Worm (Caenorhabditis elegans) whole organism, L1 larva: ENCODE measurements around the gene F38H4.3.

Experiments used
- C34B4.2 ChIP-seq: sonication (generic microtip); optimal IDR thresholded peaks from 2 replicates; lab custom pipeline; 2017; ENCODE audit warnings: mild to moderate bottlenecking, missing genetic modification characterization, missing compliant biosample characterization
- F16B12.6 ChIP-seq: fragments of 150-350 bp; optimal IDR thresholded peaks from 2 replicates; lab custom pipeline; 2014; ENCODE audit warnings: missing biosample characterization, missing genetic modification characterization
- aha-1 ChIP-seq: fragments of 150-350 bp; optimal IDR thresholded peaks from 2 replicates; lab custom pipeline; 2014; ENCODE audit warnings: missing biosample characterization, missing genetic modification characterization
- alr-1 ChIP-seq: fragments of 200-800 bp; sonication (Bioruptor generic); optimal IDR thresholded peaks from 2 replicates; lab custom pipeline; 2018; ENCODE audit warnings: borderline replicate concordance, mild to moderate bottlenecking, missing genetic modification characterization, missing compliant biosample characterization
- aly-2 ChIP-seq: fragments of 150-350 bp; optimal IDR thresholded peaks from 2 replicates; lab custom pipeline; 2014; ENCODE audit warnings: missing biosample characterization, missing genetic modification characterization
- ama-1 ChIP-seq: fragments of 150-350 bp; optimal IDR thresholded peaks from 2 replicates; lab custom pipeline; 2014
- blmp-1 ChIP-seq: fragments of 150-350 bp; optimal IDR thresholded peaks from 2 replicates; lab custom pipeline; 2014; ENCODE audit warnings: missing biosample characterization, missing genetic modification characterization
- ceh-8 ChIP-seq: fragments of 200-800 bp; sonication (Bioruptor generic); optimal IDR thresholded peaks from 2 replicates; lab custom pipeline; 2018; ENCODE audit warnings: mild to moderate bottlenecking, missing genetic modification characterization, moderate library complexity, missing compliant biosample characterization
- ceh-90 ChIP-seq: sonication (generic microtip); optimal IDR thresholded peaks from 2 replicates; lab custom pipeline; 2016; ENCODE audit warnings: missing genetic modification characterization, missing compliant biosample characterization
- ces-1 ChIP-seq: fragments of 150-350 bp; optimal IDR thresholded peaks from 2 replicates; lab custom pipeline; 2014; ENCODE audit warnings: missing biosample characterization, missing genetic modification reagents, missing genetic modification characterization
- efl-1 ChIP-seq, 4 experiments: fragments of 150-350 bp; optimal IDR thresholded peaks in 3 of 4; peaks in 1 of 4; 1 replicate in 1 of 4; 2 replicates in 3 of 4; lab custom pipeline; 2014; ENCODE audit warnings: missing biosample characterization in 2 of 4, missing genetic modification characterization in 2 of 4, missing genetic modification reagents in 2 of 4
- efl-3 ChIP-seq: fragments of 200-800 bp; sonication (Bioruptor generic); optimal IDR thresholded peaks from 2 replicates; lab custom pipeline; 2018; ENCODE audit warnings: mild to moderate bottlenecking, missing genetic modification characterization, missing compliant biosample characterization
- egl-27 ChIP-seq, 2 experiments: fragments of 150-350 bp in 1 of 2; sonication (generic microtip); optimal IDR thresholded peaks; 3 replicates each; lab custom pipeline; 2017 to 2018; ENCODE audit warnings: missing biosample characterization in 2 of 2, missing genetic modification characterization in 2 of 2, missing genetic modification reagents in 2 of 2
- elt-2 ChIP-seq: sonication (generic microtip); optimal IDR thresholded peaks from 2 replicates; lab custom pipeline; 2016; ENCODE audit warnings: missing genetic modification characterization, mild to moderate bottlenecking, inconsistent platforms, missing compliant biosample characterization, missing genetic modification reagents
- fkh-4 ChIP-seq: sonication (generic microtip); optimal IDR thresholded peaks from 2 replicates; lab custom pipeline; 2016; ENCODE audit warnings: missing compliant biosample characterization, missing genetic modification characterization, borderline replicate concordance
- fos-1 ChIP-seq: fragments of 150-350 bp; optimal IDR thresholded peaks from 2 replicates; lab custom pipeline; 2014; ENCODE audit warnings: missing biosample characterization, missing genetic modification characterization
- grh-1 ChIP-seq: fragments of 200-800 bp; sonication (Bioruptor generic); IDR thresholded peaks from 2 replicates; pipeline ENCODE4 v1.3.6; 2022; ENCODE audit warnings: missing genetic modification reagents, missing genetic modification characterization, missing compliant biosample characterization
- hpl-2 ChIP-seq: fragments of 150-350 bp; optimal IDR thresholded peaks from 2 replicates; lab custom pipeline; 2014; ENCODE audit warnings: missing biosample characterization, missing genetic modification reagents, missing genetic modification characterization
- irx-1 ChIP-seq: sonication (generic microtip); optimal IDR thresholded peaks from 2 replicates; lab custom pipeline; 2016; ENCODE audit warnings: missing genetic modification characterization, missing compliant biosample characterization
- jun-1 ChIP-seq: fragments of 150-350 bp; optimal IDR thresholded peaks from 2 replicates; lab custom pipeline; 2014; ENCODE audit warnings: missing biosample characterization, missing genetic modification reagents, missing genetic modification characterization
- lin-14 ChIP-seq: fragments of 200-800 bp; sonication (Bioruptor generic); optimal IDR thresholded peaks from 2 replicates; lab custom pipeline; 2018; ENCODE audit warnings: mild to moderate bottlenecking, missing genetic modification characterization, moderate library complexity, missing compliant biosample characterization
- lin-39 ChIP-seq: fragments of 150-350 bp; optimal IDR thresholded peaks from 2 replicates; lab custom pipeline; 2014; ENCODE audit warnings: missing biosample characterization, missing genetic modification reagents, missing genetic modification characterization
- lir-3 ChIP-seq: sonication (generic microtip); optimal IDR thresholded peaks from 2 replicates; lab custom pipeline; 2016; ENCODE audit warnings: mild to moderate bottlenecking, missing genetic modification characterization, moderate library complexity, missing compliant biosample characterization; ENCODE audit not compliant: poor library complexity
- lsy-2 ChIP-seq, 2 experiments: fragments of 150-350 bp; optimal IDR thresholded peaks; 2 replicates each; lab custom pipeline; 2014; ENCODE audit warnings: missing biosample characterization in 2 of 2, missing genetic modification characterization in 2 of 2
- mep-1 ChIP-seq: fragments of 150-350 bp; optimal IDR thresholded peaks from 2 replicates; lab custom pipeline; 2014; ENCODE audit warnings: missing biosample characterization, missing genetic modification characterization
- nhr-11 ChIP-seq: fragments of 150-350 bp; optimal IDR thresholded peaks from 2 replicates; lab custom pipeline; 2014; ENCODE audit warnings: missing biosample characterization, missing genetic modification characterization
- nhr-19 ChIP-seq: fragments of 200-800 bp; sonication (Bioruptor generic); conservative IDR thresholded peaks from 2 replicates; pipeline ENCODE4 v1.3.6; 2022; ENCODE audit warnings: missing genetic modification characterization, missing compliant biosample characterization
- nhr-20 ChIP-seq: sonication (generic microtip); optimal IDR thresholded peaks from 2 replicates; lab custom pipeline; 2016; ENCODE audit warnings: mild to moderate bottlenecking, missing genetic modification characterization, missing compliant biosample characterization
- nhr-237 ChIP-seq: fragments of 150-350 bp; optimal IDR thresholded peaks from 2 replicates; lab custom pipeline; 2014; ENCODE audit warnings: missing biosample characterization, missing genetic modification characterization
- nhr-76 ChIP-seq: sonication (generic microtip); optimal IDR thresholded peaks from 2 replicates; lab custom pipeline; 2017; ENCODE audit warnings: missing biosample characterization, missing genetic modification characterization
- nhr-84 ChIP-seq: sonication (generic microtip); optimal IDR thresholded peaks from 2 replicates; lab custom pipeline; 2017; ENCODE audit warnings: missing biosample characterization, missing genetic modification characterization
- nhr-85 ChIP-seq: sonication (generic microtip); peaks from one replicate; lab custom pipeline; 2016; ENCODE audit warnings: missing genetic modification characterization, inconsistent platforms, missing compliant biosample characterization
- nhr-90 ChIP-seq: sonication (generic microtip); optimal IDR thresholded peaks from 2 replicates; lab custom pipeline; 2016; ENCODE audit warnings: mild to moderate bottlenecking, missing genetic modification characterization, missing compliant biosample characterization; ENCODE audit not compliant: poor library complexity
- pag-3 ChIP-seq: sonication (generic microtip); optimal IDR thresholded peaks from 2 replicates; lab custom pipeline; 2017; ENCODE audit warnings: missing genetic modification characterization, mild to moderate bottlenecking, missing compliant biosample characterization, antibody characterized with exemption, borderline replicate concordance; ENCODE audit not compliant: insufficient read depth
- pqm-1 ChIP-seq: sonication (generic microtip); optimal IDR thresholded peaks from 3 replicates; lab custom pipeline; 2017; ENCODE audit warnings: missing biosample characterization, missing genetic modification characterization
- skn-1 ChIP-seq: fragments of 150-350 bp; optimal IDR thresholded peaks from 2 replicates; lab custom pipeline; 2014; ENCODE audit warnings: missing biosample characterization, missing genetic modification characterization
- snpc-4 ChIP-seq: fragments of 150-350 bp; optimal IDR thresholded peaks from 2 replicates; lab custom pipeline; 2014; ENCODE audit warnings: missing biosample characterization, missing genetic modification characterization
- snu-23 ChIP-seq: sonication (generic microtip); optimal IDR thresholded peaks from 2 replicates; lab custom pipeline; 2016; ENCODE audit warnings: missing genetic modification characterization, missing compliant biosample characterization
- swsn-7 ChIP-seq: sonication (generic microtip); optimal IDR thresholded peaks from 2 replicates; lab custom pipeline; 2016; ENCODE audit warnings: missing genetic modification characterization, missing compliant biosample characterization
- tbx-2 ChIP-seq: sonication (generic microtip); optimal IDR thresholded peaks from 2 replicates; lab custom pipeline; 2016; ENCODE audit warnings: missing genetic modification characterization, missing compliant biosample characterization
- tlp-1 ChIP-seq: fragments of 150-350 bp; optimal IDR thresholded peaks from 2 replicates; lab custom pipeline; 2014; ENCODE audit warnings: missing biosample characterization, missing genetic modification characterization
- unc-30 ChIP-seq: sonication (generic microtip); optimal IDR thresholded peaks from 2 replicates; lab custom pipeline; 2017; ENCODE audit warnings: missing biosample characterization, missing genetic modification characterization
- unc-62 ChIP-seq: fragments of 150-350 bp; optimal IDR thresholded peaks from 2 replicates; lab custom pipeline; 2014; ENCODE audit warnings: missing biosample characterization, missing genetic modification reagents, missing genetic modification characterization
- unc-98 ChIP-seq: fragments of 200-800 bp; sonication (Bioruptor generic); IDR thresholded peaks from 2 replicates; pipeline ENCODE4 v1.3.6; 2022; ENCODE audit warnings: missing genetic modification characterization, missing compliant biosample characterization
- xbp-1 ChIP-seq: sonication (generic microtip); optimal IDR thresholded peaks from 2 replicates; lab custom pipeline; 2016; ENCODE audit warnings: missing genetic modification characterization, missing compliant biosample characterization
- zip-4 ChIP-seq: fragments of 200-800 bp; sonication (Bioruptor generic); optimal IDR thresholded peaks from 2 replicates; lab custom pipeline; 2018; ENCODE audit warnings: mild to moderate bottlenecking, missing genetic modification characterization, moderate library complexity, missing compliant biosample characterization
- ztf-4 ChIP-seq: fragments of 150-350 bp; optimal IDR thresholded peaks from 2 replicates; lab custom pipeline; 2014; ENCODE audit warnings: missing biosample characterization, missing genetic modification characterization

F38H4.3 gene

ce11 chrIV:11857159-11857565 is 14.9 kb downstream of the F38H4.3 start (continued):
- TF ChIP-seq elt-2 (no peak), irx-1 (tag; lab: Kevin White, UChicago) (peak; percentile 15), hpl-2 (GFP tag; lab: Kevin White, UChicago) (no peak), nhr-76 (no peak), nhr-19 (peak; percentile 45; the same call in 1 of the 2 replicates), pqm-1 (tag; lab: Kevin White, UChicago) (no peak), tlp-1 (tag; lab: Kevin White, UChicago) (no peak)

- TF ChIP-seq fkh-4 (tag; lab: Kevin White, UChicago) (no peak), F16B12.6 (no peak), ceh-90 (tag; lab: Kevin White, UChicago) (no peak), nhr-20 (no peak), swsn-7 (tag; lab: Kevin White, UChicago) (no peak), lin-14 (GFP tag; lab: Kevin White, UChicago) (no peak), ztf-4 (tag; lab: Kevin White, UChicago) (no peak), snu-23 (GFP tag; lab: Kevin White, UChicago) (no peak), fos-1 (no peak), efl-3 (no peak), hpl-2 (GFP tag; lab: Kevin White, UChicago) (no peak)
Observed at ce11 chrIV:11858142-11858541, 15.9 kb downstream of the F38H4.3 start, which contains the start of gene let-92. TSS of gene let-92 (plus strand) at chrIV:11858442.

DNA sequence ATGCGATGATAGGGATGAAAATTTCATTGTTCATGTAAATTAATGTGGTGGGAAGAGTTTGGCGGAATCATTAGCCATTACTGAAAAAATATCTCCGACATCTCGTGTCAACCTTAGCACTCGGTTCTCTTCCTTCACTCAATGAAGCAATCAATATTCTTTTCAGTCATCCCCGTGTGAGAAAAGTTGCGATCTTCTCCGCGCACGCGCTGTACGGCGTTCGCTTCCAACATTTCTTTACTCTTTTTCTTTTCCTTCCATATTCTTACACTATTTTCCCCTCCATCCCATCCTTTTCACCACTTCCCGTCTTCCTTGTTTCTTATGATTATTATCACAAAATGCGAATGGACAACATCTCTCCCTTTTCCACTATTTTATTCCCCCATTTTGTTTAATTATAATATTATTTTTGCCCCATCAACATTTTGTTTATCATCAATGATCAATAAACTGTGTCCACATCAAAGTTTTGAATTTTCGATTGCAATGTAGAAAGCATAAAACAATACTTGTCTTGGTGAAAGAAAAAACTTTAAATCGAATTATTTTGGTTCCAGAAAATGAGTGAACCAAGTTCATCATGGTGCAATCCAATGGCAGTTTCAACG is 17.9 kb downstream of the F38H4.3 start, which contains the start of gene mob-1:
TSS of gene mob-1 (plus strand) at position 561 of the 611 bp plus-strand sequence.
- TF ChIP-seq aha-1 (tag; lab: Kevin White, UChicago) (no peak), fkh-4 (tag; lab: Kevin White, UChicago) (no peak), skn-1 (no peak), lir-3 (no peak), nhr-76 (no peak), nhr-19 (no peak), egl-27 (tag; optimal IDR thresholded peaks at IDR 0.05; lab: Kevin White, UChicago) (no peak), nhr-85 (peak; percentile 9), ces-1 (GFP tag; lab: Kevin White, UChicago) (no peak), jun-1 (tag; lab: Kevin White, UChicago) (no peak), aly-2 (tag; lab: Kevin White, UChicago) (no peak), nhr-11 (tag; lab: Kevin White, UChicago) (no peak), elt-2 (no peak), blmp-1 (peak; percentile 35), lin-14 (GFP tag; lab: Kevin White, UChicago) (peak; percentile 20), C34B4.2 (no peak), unc-98 (GFP tag; lab: Robert Waterston, UW) (no peak), grh-1 (GFP tag; lab: Robert Waterston, UW) (no peak), nhr-90 (tag; lab: Kevin White, UChicago) (peak; percentile 3), alr-1 (tag; lab: Kevin White, UChicago) (no peak), F16B12.6 (no peak), zip-4 (GFP tag; lab: Kevin White, UChicago) (no peak), snu-23 (GFP tag; lab: Kevin White, UChicago) (no peak), ceh-8 (no peak), mep-1 (tag; lab: Kevin White, UChicago) (no peak), ama-1 (lab: Kevin White, UChicago) (no peak), nhr-84 (tag; lab: Kevin White, UChicago) (no peak), tlp-1 (tag; lab: Kevin White, UChicago) (no peak), lsy-2 (tag; optimal IDR thresholded peaks at IDR 0.05; lab: Kevin White, UChicago) (no peak), unc-30 (tag; lab: Kevin White, UChicago) (no peak), pag-3 (tag; lab: Kevin White, UChicago) (no peak), xbp-1 (tag; lab: Kevin White, UChicago) (no peak), tbx-2 (tag; lab: Kevin White, UChicago) (no peak), nhr-237 (tag; lab: Kevin White, UChicago) (no peak), unc-62 (GFP tag; lab: Kevin White, UChicago) (no peak), lin-39 (tag; lab: Kevin White, UChicago) (no peak), fos-1 (no peak), pqm-1 (tag; lab: Kevin White, UChicago) (no peak), efl-1 (optimal IDR thresholded peaks at IDR 0.05; lab: Kevin White, UChicago) (no peak), efl-1 (GFP tag; optimal IDR thresholded peaks at IDR 0.05 in 1 of 2; lab: Kevin White, UChicago) (peak in 1 of 2 experiments; percentile 70), snpc-4 (tag; lab: Kevin White, UChicago) (no peak)
